Worm (Caenorhabditis elegans) whole organism, L4 larva: ENCODE measurements around the gene gcy-1.

ENCODE experiments used
- F26F4.8 ChIP-seq: fragments of 200-800 bp; sonication (Bioruptor generic); conservative IDR thresholded peaks from 2 replicates; pipeline ENCODE4 v1.3.6; 2022; ENCODE audit warnings: missing genetic modification characterization, missing compliant biosample characterization
- R02D3.7 ChIP-seq: fragments of 150-350 bp; sonication (generic microtip); optimal IDR thresholded peaks from 3 replicates; lab custom pipeline; 2014; ENCODE audit warnings: missing biosample characterization, missing genetic modification characterization
- T20F7.1 ChIP-seq: fragments of 200-800 bp; sonication (Bioruptor generic); optimal IDR thresholded peaks from 2 replicates; lab custom pipeline; 2018; ENCODE audit warnings: mild to moderate bottlenecking, missing genetic modification characterization, missing compliant biosample characterization
- T26A8.4 ChIP-seq: fragments of 200-800 bp; sonication (Bioruptor generic); IDR thresholded peaks from 2 replicates; pipeline ENCODE4 v1.3.6; 2022; ENCODE audit warnings: missing genetic modification characterization, missing compliant biosample characterization
- Y48G9A.11 ChIP-seq: fragments of 200-800 bp; sonication (Bioruptor generic); IDR thresholded peaks from 2 replicates; pipeline ENCODE4 v1.3.6; 2022; ENCODE audit warnings: missing genetic modification reagents, missing genetic modification characterization, missing compliant biosample characterization
- Y5F2A.4 ChIP-seq: fragments of 200-800 bp; sonication (Bioruptor generic); optimal IDR thresholded peaks from 2 replicates; lab custom pipeline; 2018; ENCODE audit warnings: mild to moderate bottlenecking, missing genetic modification characterization, missing compliant biosample characterization
- Y75B8A.6 ChIP-seq: fragments of 200-800 bp; sonication (Bioruptor generic); IDR thresholded peaks from 2 replicates; pipeline ENCODE4 v1.3.6; 2022; ENCODE audit warnings: missing genetic modification reagents, missing genetic modification characterization, missing compliant biosample characterization
- aha-1 ChIP-seq: fragments of 150-350 bp; peaks from one replicate; lab custom pipeline; 2014; ENCODE audit warnings: missing biosample characterization, missing genetic modification characterization
- aly-2 ChIP-seq: sonication (generic microtip); optimal IDR thresholded peaks from 2 replicates; lab custom pipeline; 2018; ENCODE audit warnings: missing biosample characterization, missing genetic modification characterization
- ceh-82 ChIP-seq: sonication (generic microtip); optimal IDR thresholded peaks from 2 replicates; lab custom pipeline; 2017; ENCODE audit warnings: missing biosample characterization, missing genetic modification characterization
- dmd-6 ChIP-seq: fragments of 200-800 bp; sonication (Bioruptor generic); IDR thresholded peaks from 2 replicates; pipeline ENCODE4 v1.3.6; 2022; ENCODE audit warnings: missing genetic modification reagents, missing genetic modification characterization, missing compliant biosample characterization
- dpl-1 ChIP-seq: fragments of 150-350 bp; optimal IDR thresholded peaks from 2 replicates; lab custom pipeline; 2014; ENCODE audit warnings: missing biosample characterization, missing genetic modification reagents, missing genetic modification characterization
- dve-1 ChIP-seq: sonication (generic microtip); optimal IDR thresholded peaks from 2 replicates; lab custom pipeline; 2017; ENCODE audit warnings: antibody characterized with exemption, mild to moderate bottlenecking, missing genetic modification characterization, missing compliant biosample characterization; ENCODE audit not compliant: insufficient read depth
- egl-43 ChIP-seq: fragments of 200-800 bp; sonication (Bioruptor generic); IDR thresholded peaks from 2 replicates; pipeline ENCODE4 v1.3.6; 2022; ENCODE audit warnings: missing genetic modification reagents, missing genetic modification characterization, missing compliant biosample characterization
- hlh-30 ChIP-seq: sonication (generic microtip); optimal IDR thresholded peaks from 2 replicates; lab custom pipeline; 2017; ENCODE audit warnings: antibody characterized with exemption, mild to moderate bottlenecking, missing genetic modification characterization, missing compliant biosample characterization; ENCODE audit not compliant: insufficient read depth
- lim-7 ChIP-seq: fragments of 200-800 bp; sonication (Bioruptor generic); IDR thresholded peaks from 2 replicates; pipeline ENCODE4 v1.3.6; 2022; ENCODE audit warnings: missing genetic modification characterization, missing compliant biosample characterization
- lin-1 ChIP-seq: fragments of 200-800 bp; sonication (Bioruptor generic); IDR thresholded peaks from 2 replicates; pipeline ENCODE4 v1.3.6; 2022; ENCODE audit warnings: missing genetic modification reagents, missing genetic modification characterization, missing compliant biosample characterization
- mdl-1 ChIP-seq, 2 experiments: fragments of 150-350 bp in 1 of 2; sonication (generic microtip) in 1 of 2; optimal IDR thresholded peaks; 2 replicates each; lab custom pipeline; 2014 to 2017; ENCODE audit warnings: missing biosample characterization in 2 of 2, missing genetic modification characterization in 2 of 2
- mdt-29 ChIP-seq: fragments of 200-800 bp; sonication (Bioruptor generic); IDR thresholded peaks from 2 replicates; pipeline ENCODE4 v1.3.6; 2022; ENCODE audit warnings: missing genetic modification reagents, missing genetic modification characterization, missing compliant biosample characterization
- mxl-3 ChIP-seq: fragments of 200-800 bp; sonication (Bioruptor generic); optimal IDR thresholded peaks from 2 replicates; lab custom pipeline; 2018; ENCODE audit warnings: mild to moderate bottlenecking, missing genetic modification characterization, missing compliant biosample characterization
- nhr-28 ChIP-seq: fragments of 150-350 bp; optimal IDR thresholded peaks from 2 replicates; lab custom pipeline; 2014; ENCODE audit warnings: missing biosample characterization, missing genetic modification characterization
- nhr-6 ChIP-seq: fragments of 150-350 bp; optimal IDR thresholded peaks from 2 replicates; lab custom pipeline; 2014; ENCODE audit warnings: missing biosample characterization, missing genetic modification characterization
- nhr-77 ChIP-seq: fragments of 150-350 bp; optimal IDR thresholded peaks from 2 replicates; lab custom pipeline; 2014; ENCODE audit warnings: missing biosample characterization, missing genetic modification characterization
- pha-4 ChIP-seq, 2 experiments: fragments of 150-350 bp in 1 of 2; fragments of 200-800 bp in 1 of 2; sonication (Bioruptor generic) in 1 of 2; IDR thresholded peaks in 1 of 2; optimal IDR thresholded peaks in 1 of 2; 2 replicates each; pipeline versions ENCODE4 v1.3.6 to Lab custom; 2014 to 2022; ENCODE audit warnings: missing genetic modification characterization in 2 of 2, missing genetic modification reagents in 2 of 2, missing biosample characterization in 1 of 2, missing compliant biosample characterization in 1 of 2
- snpc-1.2 ChIP-seq: fragments of 200-800 bp; sonication (Bioruptor generic); IDR thresholded peaks from 2 replicates; pipeline ENCODE4 v1.3.6; 2022; ENCODE audit warnings: missing genetic modification reagents, missing genetic modification characterization, missing compliant biosample characterization
- unc-39 ChIP-seq: sonication (generic microtip); optimal IDR thresholded peaks from 2 replicates; lab custom pipeline; 2017; ENCODE audit warnings: missing biosample characterization, missing genetic modification characterization
- unc-62 ChIP-seq, 3 experiments: fragments of 150-350 bp in 1 of 3; sonication (generic microtip); optimal IDR thresholded peaks in 2 of 3; peaks in 1 of 3; 1 replicate in 1 of 3; 2 replicates in 2 of 3; lab custom pipeline; 2014 to 2017; ENCODE audit warnings: missing biosample characterization in 3 of 3, missing genetic modification characterization in 3 of 3, missing genetic modification reagents in 3 of 3, missing genotype in 1 of 3
- vab-7 ChIP-seq: fragments of 200-800 bp; sonication (Bioruptor generic); IDR thresholded peaks from 2 replicates; pipeline ENCODE4 v1.3.6; 2022; ENCODE audit warnings: missing genetic modification reagents, missing genetic modification characterization, missing compliant biosample characterization
- zip-11 ChIP-seq: fragments of 200-800 bp; sonication (Bioruptor generic); IDR thresholded peaks from 2 replicates; pipeline ENCODE4 v1.3.6; 2022; ENCODE audit warnings: missing genetic modification characterization, missing compliant biosample characterization

Gene gcy-1

DNA sequence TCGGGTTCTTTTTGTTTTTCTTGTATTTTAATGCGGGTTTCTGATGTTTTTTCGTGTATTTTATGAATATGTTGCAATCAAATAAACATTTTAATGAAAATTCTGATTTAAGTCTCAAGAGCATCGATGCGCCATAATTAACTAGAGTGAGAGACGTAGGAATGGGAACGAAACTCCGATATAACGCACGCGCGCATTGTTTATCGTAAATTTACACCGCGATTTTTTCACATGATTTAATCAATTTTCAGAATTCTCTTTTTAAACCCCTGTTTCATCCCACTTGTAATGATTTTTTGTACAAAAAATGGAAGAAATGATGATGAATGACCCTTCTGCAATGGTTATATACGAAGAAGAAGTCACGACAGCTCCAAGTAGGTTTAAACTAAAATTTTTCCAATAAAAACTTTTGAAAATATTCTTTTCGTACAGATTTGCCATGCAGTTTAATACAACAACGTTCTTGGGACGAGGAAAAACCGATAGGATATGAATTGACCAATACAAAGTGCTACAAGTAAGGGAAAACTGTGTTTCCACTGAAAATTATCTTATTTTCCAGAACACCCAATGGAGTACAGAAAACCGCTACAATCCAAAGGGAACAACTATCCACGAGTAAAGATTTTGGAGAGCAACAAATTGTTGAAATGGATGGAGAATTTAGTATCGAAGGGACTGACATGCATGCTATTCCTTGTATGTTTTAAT lies 40.9 kb upstream of the gcy-1 start, which contains the start of gene zfp-2:
TSS of gene zfp-2 (plus strand) at position 214 of the 714 bp plus-strand sequence.
- TF ChIP-seq unc-62 (GFP tag; optimal IDR thresholded peaks at IDR 0.05 in 1 of 2; lab: Kevin White, UChicago) (peak in 1 of 2 experiments; percentile 65), unc-62 (tag; optimal IDR thresholded peaks at IDR 0.05; lab: Kevin White, UChicago) (no peak), R02D3.7 (peak; percentile 62), mdl-1 (tag; optimal IDR thresholded peaks at IDR 0.05; lab: Kevin White, UChicago) (no peak), T20F7.1 (GFP tag; lab: Kevin White, UChicago) (peak; percentile 92), vab-7 (no peak), Y48G9A.11 (GFP tag; lab: Robert Waterston, UW) (peak; percentile 86), hlh-30 (tag; lab: Kevin White, UChicago) (peak; percentile 66), lin-1 (GFP tag; lab: Robert Waterston, UW) (no peak), aha-1 (tag; lab: Kevin White, UChicago) (peak; percentile 52), dpl-1 (GFP tag; lab: Kevin White, UChicago) (peak; percentile 2)
- TF ChIP-seq, all 104 proteins: peak for 7

DNA sequence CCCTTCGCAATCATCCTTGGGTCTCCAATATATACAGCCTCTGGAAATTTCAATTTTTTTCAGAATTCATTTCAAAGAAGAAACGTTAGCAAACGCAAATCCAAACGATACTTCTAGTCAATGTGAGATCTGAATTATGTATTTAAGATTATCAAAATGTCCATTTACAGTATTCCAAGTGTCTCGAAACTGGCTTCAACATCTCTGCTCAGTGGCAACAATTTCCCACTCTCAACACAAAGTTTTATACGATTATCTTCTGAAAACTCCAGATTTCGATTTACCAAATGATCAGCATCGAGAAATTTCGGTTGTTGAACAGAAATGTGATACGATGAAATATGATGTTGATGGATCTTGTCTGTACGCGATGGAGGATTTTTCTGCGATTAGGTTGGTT lies 39.8 kb upstream of the gcy-1 start:
- peak in 1 of 2 experiments; percentile 69 for TF ChIP-seq unc-62 (GFP tag; optimal IDR thresholded peaks at IDR 0.05 in 1 of 2; lab: Kevin White, UChicago)
- TF ChIP-seq unc-62 (tag; optimal IDR thresholded peaks at IDR 0.05; lab: Kevin White, UChicago): no peak
- TF ChIP-seq nhr-6 (tag; lab: Kevin White, UChicago): no peak
- TF ChIP-seq aha-1 (tag; lab: Kevin White, UChicago): peak; percentile 91
- TF ChIP-seq, all 104 proteins: peak for 2

DNA sequence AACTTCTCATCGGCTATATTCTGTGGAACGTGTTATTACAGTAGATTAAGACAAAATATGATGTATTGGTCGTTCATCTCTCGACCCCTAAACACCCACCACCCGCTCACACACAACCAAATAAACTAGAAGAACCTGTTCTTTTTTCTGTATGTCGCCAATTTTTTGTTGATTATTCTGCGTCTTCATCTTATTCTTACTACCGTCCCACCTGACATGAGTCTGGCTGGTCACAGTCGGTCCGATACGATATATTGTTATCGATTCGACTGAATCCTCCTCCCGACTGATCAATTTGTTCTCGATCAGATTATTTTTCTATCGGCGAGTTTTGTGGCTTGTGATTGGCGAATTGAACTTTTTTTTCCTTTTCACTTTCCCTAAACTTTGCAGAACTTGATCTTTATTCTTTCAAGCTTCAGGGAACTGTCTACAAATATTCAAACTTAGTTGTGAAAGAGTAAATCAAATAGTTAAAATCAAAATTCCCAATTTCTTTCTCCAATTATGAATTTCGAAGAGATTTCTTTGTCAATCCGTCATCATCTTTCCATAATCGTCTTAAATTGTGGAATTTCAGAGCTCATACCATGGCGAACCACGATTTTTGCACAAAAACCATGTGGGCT lies 38.3 kb upstream of the gcy-1 start, which contains the start of gene F35H8.2:
TSS of gene F35H8.2 (plus strand) at position 579 of the 629 bp plus-strand sequence.
- TF ChIP-seq aha-1 (tag; lab: Kevin White, UChicago): peak; percentile 35
- peak; percentile 67 for TF ChIP-seq hlh-30 (tag; lab: Kevin White, UChicago)
- TF ChIP-seq mdt-29 (GFP tag; lab: Robert Waterston, UW): no peak
- peak; percentile 55 for TF ChIP-seq nhr-28
- no peak for TF ChIP-seq lim-7 (GFP tag; lab: Robert Waterston, UW)
- peak in 1 of 2 experiments; percentile 40 for TF ChIP-seq mdl-1 (tag; optimal IDR thresholded peaks at IDR 0.05; lab: Kevin White, UChicago)
- no peak for TF ChIP-seq Y75B8A.6 (GFP tag; lab: Robert Waterston, UW)
- TF ChIP-seq ceh-82 (tag; lab: Kevin White, UChicago): no peak
- TF ChIP-seq snpc-1.2 (GFP tag; lab: Robert Waterston, UW): no peak
- TF ChIP-seq mxl-3 (GFP tag; lab: Kevin White, UChicago): no peak
- TF ChIP-seq aly-2: no peak
- no peak for TF ChIP-seq egl-43 (GFP tag; lab: Robert Waterston, UW)
- TF ChIP-seq unc-39 (tag; lab: Kevin White, UChicago): no peak
- no peak for TF ChIP-seq dve-1

ce11 chrII:9553179-9553578 lies 36.4 kb upstream of the gcy-1 start, which contains the start of gene F35H8.1:
TSS of gene F35H8.1 (minus strand) at chrII:9553279.
- no peak for TF ChIP-seq T26A8.4
- TF ChIP-seq unc-62 (GFP tag; optimal IDR thresholded peaks at IDR 0.05 in 1 of 2; lab: Kevin White, UChicago): peak in 1 of 2 experiments; percentile 12
- TF ChIP-seq unc-62 (tag; optimal IDR thresholded peaks at IDR 0.05; lab: Kevin White, UChicago): no peak

ce11 chrII:9551536-9551935 lies 34.8 kb upstream of the gcy-1 start, which contains the start of gene F35H8.12:
TSS of gene F35H8.12 (plus strand) at chrII:9551836.
- no peak for TF ChIP-seq nhr-77 (tag; lab: Kevin White, UChicago)
- TF ChIP-seq pha-4 (GFP tag; IDR thresholded peaks at IDR 0.05; lab: Robert Waterston, UW): no peak
- TF ChIP-seq pha-4 (tag; optimal IDR thresholded peaks at IDR 0.05; lab: Kevin White, UChicago): no peak
- no peak for TF ChIP-seq Y5F2A.4
- no peak for TF ChIP-seq zip-11 (GFP tag; lab: Robert Waterston, UW)
- TF ChIP-seq F26F4.8: no peak
- no peak for TF ChIP-seq dmd-6 (GFP tag; lab: Robert Waterston, UW)
- TF ChIP-seq hlh-30 (tag; lab: Kevin White, UChicago): no peak
- TF ChIP-seq aha-1 (tag; lab: Kevin White, UChicago): no peak
- TF ChIP-seq unc-39 (tag; lab: Kevin White, UChicago): no peak
